Fruit fly (Drosophila melanogaster): Measurements from ENCODE around the gene CG6678.

Gene CG6678

DNA sequence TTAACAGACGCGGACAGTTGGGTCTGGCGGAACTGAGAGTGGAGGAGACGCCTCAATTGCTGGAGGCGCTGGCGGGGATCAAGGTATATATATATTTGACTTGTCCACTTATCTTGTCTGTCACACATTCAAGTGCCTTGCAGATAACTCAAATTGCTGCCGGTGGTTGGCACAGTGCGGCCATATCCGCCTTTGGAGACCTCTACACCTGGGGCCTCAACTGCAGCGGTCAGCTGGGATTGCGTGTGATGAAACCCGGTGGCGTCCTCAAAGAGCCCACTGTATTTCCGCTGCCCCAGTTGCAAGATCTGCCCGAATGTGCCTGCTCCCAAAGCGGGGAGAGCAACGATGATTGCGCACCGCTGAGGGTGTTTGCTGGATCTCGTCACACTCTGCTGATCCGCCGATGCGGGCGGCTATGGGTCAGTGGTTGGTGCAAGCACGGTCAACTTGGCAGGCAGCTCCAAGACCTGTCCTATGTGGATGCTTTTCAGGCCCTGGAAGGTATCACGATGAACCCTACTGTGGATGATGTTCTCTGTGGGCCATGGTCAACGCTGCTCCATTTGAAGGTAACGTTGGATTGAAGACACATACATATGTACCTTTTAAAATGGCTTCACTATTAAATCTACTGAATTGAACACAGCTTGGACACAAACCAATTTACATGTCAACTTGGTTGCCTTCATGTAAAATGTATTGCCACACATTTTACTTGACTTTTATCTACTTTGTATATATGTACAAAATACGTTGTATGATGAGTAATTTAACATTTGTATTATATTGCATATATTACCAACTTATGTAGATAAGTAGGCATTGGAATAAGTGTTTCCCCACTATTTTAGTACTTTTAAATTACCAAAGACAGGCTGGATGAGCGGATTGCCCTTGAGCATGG, 2.1 kb downstream of the CG6678 start, which contains the start of gene CG43844 (continued):
- TF ChIP-seq CG13123 (GFP tag; optimal IDR thresholded peaks at IDR 0.05): no peak
- TF ChIP-seq CG15601 (tag; optimal IDR thresholded peaks at IDR 0.05): peak; percentile 88
- TF ChIP-seq CG10979 (tag; optimal IDR thresholded peaks at IDR 0.05): no peak
- TF ChIP-seq CG5953 (GFP tag; IDR thresholded peaks at IDR 0.05): no peak
- peak; percentile 44 for TF ChIP-seq kay (GFP tag; optimal IDR thresholded peaks at IDR 0.05)
- TF ChIP-seq CG7786 (GFP tag; optimal IDR thresholded peaks at IDR 0.05): no peak
- peak; percentile 58 for TF ChIP-seq Med (GFP tag)
- TF ChIP-seq lab (GFP tag; optimal IDR thresholded peaks at IDR 0.05): peak; percentile 14
- TF ChIP-seq Scr (GFP tag; IDR thresholded peaks at IDR 0.05; ENCODE audit: partially characterized antibody): peak; percentile 28; the same call in 1 of the 2 replicates
- TF ChIP-seq gcm (GFP tag; optimal IDR thresholded peaks at IDR 0.05): peak; percentile 83
- TF ChIP-seq CG2678 (tag; optimal IDR thresholded peaks at IDR 0.05): no peak
- 0 out of 3 replicates have a peak, but pooled peaks have one; percentile 42 for TF ChIP-seq ci (GFP tag; IDR thresholded peaks at IDR 0.05)
- no peak for TF ChIP-seq lov (optimal IDR thresholded peaks at IDR 0.05)
- TF ChIP-seq lov (GFP tag; IDR thresholded peaks at IDR 0.05): no peak
- TF ChIP-seq sc (optimal IDR thresholded peaks at IDR 0.05): no peak
- no peak for TF ChIP-seq sc (GFP tag; optimal IDR thresholded peaks at IDR 0.05)
- TF ChIP-seq CG14441 (GFP tag; IDR thresholded peaks at IDR 0.05): no peak
- no peak for TF ChIP-seq CG11560 (tag; IDR thresholded peaks at IDR 0.05)
- peak; percentile 45; the same call in 1 of the 3 replicates for TF ChIP-seq vnd (GFP tag; IDR thresholded peaks at IDR 0.05; ENCODE audit: partially characterized antibody)
- no peak for TF ChIP-seq slou (GFP tag; optimal IDR thresholded peaks at IDR 0.05)
- TF ChIP-seq CG6791 (GFP tag; IDR thresholded peaks at IDR 0.05; ENCODE audit: partially characterized antibody): peak; percentile 70; the same call in 2 of the 3 replicates
- TF ChIP-seq CG14710 (tag; optimal IDR thresholded peaks at IDR 0.05): peak; percentile 94
- TF ChIP-seq CG8281 (tag; optimal IDR thresholded peaks at IDR 0.05): no peak
- peak; percentile 24; the same call in 1 of the 2 replicates for TF ChIP-seq Rfx (GFP tag; IDR thresholded peaks at IDR 0.05)
- no peak for TF ChIP-seq CG1647 (GFP tag; optimal IDR thresholded peaks at IDR 0.05)
- TF ChIP-seq stwl (tag; optimal IDR thresholded peaks at IDR 0.05): peak; percentile 76
- no peak for TF ChIP-seq CG10654 (GFP tag; optimal IDR thresholded peaks at IDR 0.05)
- TF ChIP-seq cwo (GFP tag; optimal IDR thresholded peaks at IDR 0.05): no peak
- no peak for TF ChIP-seq hth (optimal IDR thresholded peaks at IDR 0.05)
- no peak for TF ChIP-seq CG17359 (tag; optimal IDR thresholded peaks at IDR 0.05)
- no peak for TF ChIP-seq zen2 (GFP tag; IDR thresholded peaks at IDR 0.05; ENCODE audit: partially characterized antibody)
- no peak for TF ChIP-seq Lhr (GFP tag; optimal IDR thresholded peaks at IDR 0.05)
- TF ChIP-seq Ets65A (GFP tag): peak; percentile 60
- TF ChIP-seq cas (GFP tag; IDR thresholded peaks at IDR 0.05): no peak
- TF ChIP-seq gsb-n (tag; optimal IDR thresholded peaks at IDR 0.05): no peak
- no peak for TF ChIP-seq CG4424 (GFP tag; optimal IDR thresholded peaks at IDR 0.05)
- no peak for TF ChIP-seq sob (GFP tag; IDR thresholded peaks at IDR 0.05)
- no peak for TF ChIP-seq CG17385 (GFP tag; optimal IDR thresholded peaks at IDR 0.05)
- TF ChIP-seq exex (tag; optimal IDR thresholded peaks at IDR 0.05): peak; percentile 1
- TF ChIP-seq CG2199 (GFP tag; IDR thresholded peaks at IDR 0.05): peak; percentile 80
- TF ChIP-seq CG17829 (tag; optimal IDR thresholded peaks at IDR 0.05): no peak
- TF ChIP-seq CrebB (tag; optimal IDR thresholded peaks at IDR 0.05): no peak
- peak; percentile 3 for TF ChIP-seq Ets97D (GFP tag; optimal IDR thresholded peaks at IDR 0.05)
- TF ChIP-seq Fer3 (tag; optimal IDR thresholded peaks at IDR 0.05): no peak
- TF ChIP-seq br (optimal IDR thresholded peaks at IDR 0.05): no peak
- peak; percentile 50 for TF ChIP-seq grau (tag; optimal IDR thresholded peaks at IDR 0.05)
- TF ChIP-seq knrl (GFP tag; IDR thresholded peaks at IDR 0.05; ENCODE audit: partially characterized antibody): peak; percentile 76
- TF ChIP-seq Hey (tag; optimal IDR thresholded peaks at IDR 0.05): peak; percentile 65
- TF ChIP-seq CG6272 (GFP tag; IDR thresholded peaks at IDR 0.05): peak; percentile 20; the same call in 1 of the 2 replicates
